Worm (Caenorhabditis elegans): ENCODE measurements around the gene eef-1G.

Gene eef-1G

ce11 chrV:11009124-11009524 lies 43.6 kb downstream of the eef-1G start (continued):
- TF ChIP-seq nfya-2 (GFP tag; IDR thresholded peaks at IDR 0.05) (no peak), F22D6.2 (tag; optimal IDR thresholded peaks at IDR 0.05) (peak; percentile 8), F52B5.7 (tag; optimal IDR thresholded peaks at IDR 0.05) (no peak), F23B12.7 (tag; optimal IDR thresholded peaks at IDR 0.05; ENCODE audit: insufficient read depth) (no peak), attf-3 (GFP tag; conservative IDR thresholded peaks at IDR 0.05) (no peak), ceh-79 (tag; optimal IDR thresholded peaks at IDR 0.05) (no peak), akir-1 (GFP tag; optimal IDR thresholded peaks at IDR 0.05) (no peak), atf-7 (tag; optimal IDR thresholded peaks at IDR 0.05) (peak; percentile 69), nfya-1 (tag; optimal IDR thresholded peaks at IDR 0.05; ENCODE audit: borderline replicate concordance, insufficient read depth) (no peak), unc-62 (GFP tag; optimal IDR thresholded peaks at IDR 0.05) (peak; percentile 35), B0035.1 (tag; optimal IDR thresholded peaks at IDR 0.05) (no peak), nhr-80 (tag; optimal IDR thresholded peaks at IDR 0.05) (peak; percentile 99), gei-17 (GFP tag; optimal IDR thresholded peaks at IDR 0.05) (no peak), ekl-4 (GFP tag; IDR thresholded peaks at IDR 0.05) (no peak), ceh-27 (GFP tag; optimal IDR thresholded peaks at IDR 0.05) (no peak), tbp1 (GFP tag; optimal IDR thresholded peaks at IDR 0.05) (peak; percentile 2)

DNA sequence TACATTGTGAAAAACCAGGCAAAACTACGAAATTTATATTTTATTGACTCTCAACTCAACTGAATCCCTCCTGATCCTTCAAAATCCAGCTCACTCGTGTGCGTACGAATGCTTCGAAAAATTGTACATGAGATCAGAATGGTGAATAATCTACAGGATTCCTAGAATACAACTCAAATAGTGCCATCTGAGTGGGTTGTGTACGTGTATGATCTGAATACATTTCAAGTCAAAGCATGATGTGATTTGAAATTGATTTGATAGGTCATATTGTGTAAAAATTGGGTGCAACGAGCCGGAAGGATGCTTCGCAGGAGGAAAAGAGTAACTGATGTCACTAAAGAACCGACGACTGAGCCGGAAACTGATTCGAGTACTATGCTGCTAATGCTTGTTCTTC lies 45.2 kb downstream of the eef-1G start:
- no peak for TF ChIP-seq tlf-1 (GFP tag; optimal IDR thresholded peaks at IDR 0.05)
- TF ChIP-seq dox-1 (GFP tag; IDR thresholded peaks at IDR 0.05), result no peak
- no peak for TF ChIP-seq T07F8.4 (tag; optimal IDR thresholded peaks at IDR 0.05)
- no peak for TF ChIP-seq nfyb-1 (GFP tag; IDR thresholded peaks at IDR 0.05)
- TF ChIP-seq Y95B8A.8 (GFP tag; IDR thresholded peaks at IDR 0.05), result no peak
- TF ChIP-seq K12H6.12 (tag; optimal IDR thresholded peaks at IDR 0.05), result no peak
- no peak for TF ChIP-seq repo-1 (tag; optimal IDR thresholded peaks at IDR 0.05)
- TF ChIP-seq sptf-2 (GFP tag; optimal IDR thresholded peaks at IDR 0.05), result no peak
- TF ChIP-seq let-526 (GFP tag; IDR thresholded peaks at IDR 0.05), result no peak
- no peak for TF ChIP-seq nhr-120 (GFP tag; IDR thresholded peaks at IDR 0.05)
- no peak for TF ChIP-seq hrde-1 (tag; optimal IDR thresholded peaks at IDR 0.05; ENCODE audit: borderline replicate concordance)
- no peak for TF ChIP-seq attf-3 (GFP tag; conservative IDR thresholded peaks at IDR 0.05)
- TF ChIP-seq akir-1 (GFP tag; optimal IDR thresholded peaks at IDR 0.05), result no peak
- TF ChIP-seq bed-1 (GFP tag; IDR thresholded peaks at IDR 0.05), result no peak
- no peak for TF ChIP-seq nhr-90 (tag; optimal IDR thresholded peaks at IDR 0.05)
- TF ChIP-seq egrh-3 (GFP tag; IDR thresholded peaks at IDR 0.05), result no peak
- TF ChIP-seq snpc-1.1 (tag; optimal IDR thresholded peaks at IDR 0.05; ENCODE audit: insufficient read depth), result no peak
- TF ChIP-seq B0019.2 (GFP tag; conservative IDR thresholded peaks at IDR 0.05), result no peak

DNA sequence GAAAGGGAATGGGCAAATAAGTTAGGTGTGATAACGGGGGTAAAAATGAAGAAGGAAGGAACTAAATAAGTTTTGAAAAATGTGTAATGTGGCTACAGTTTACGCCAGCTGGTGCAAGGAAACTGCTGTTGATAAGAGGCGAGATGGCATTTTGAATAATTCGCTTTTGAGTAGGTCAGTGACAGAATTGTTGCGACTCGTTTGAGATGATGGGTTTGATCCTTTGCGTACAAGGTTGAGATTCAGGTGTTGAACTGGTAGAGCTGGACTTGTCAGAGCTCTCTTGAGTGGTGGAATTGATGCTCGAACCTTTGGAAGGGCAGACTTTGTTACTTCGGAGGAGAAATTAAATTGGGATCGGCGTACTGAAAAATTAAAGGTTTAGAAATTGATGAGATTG lies 46.3 kb downstream of the eef-1G start:
- no peak for TF ChIP-seq nfyb-1 (GFP tag; IDR thresholded peaks at IDR 0.05)
- TF ChIP-seq nhr-80 (tag; optimal IDR thresholded peaks at IDR 0.05), result peak; percentile 13
- TF ChIP-seq lin-26 (GFP tag; IDR thresholded peaks at IDR 0.05), result 0 out of 2 replicates have a peak, but pooled peaks have one; percentile 30

ce11 chrV:11012419-11012818 lies 46.9 kb downstream of the eef-1G start, which contains the start of gene C13G3.1:
Gene C13G3.1, minus strand, starts transcription at chrV:11012465.
- no peak for TF ChIP-seq dpff-1 (tag; optimal IDR thresholded peaks at IDR 0.05)
- peak; percentile 62 for TF ChIP-seq hmg-1.2 (GFP tag; IDR thresholded peaks at IDR 0.05)

All from whole organism, young adult.